Worm (Caenorhabditis elegans): ENCODE measurements around the gene hpo-33.

The hpo-33 gene

ce11 chrV:17089931-17090429, 47.6 kb downstream of the hpo-33 start, which contains the start of gene srh-237:
srh-237 (plus strand) TSS chrV:17090379.
- TF ChIP-seq med-1 (GFP tag; optimal IDR thresholded peaks at IDR 0.05; ENCODE audit: insufficient read depth): no peak

- TF ChIP-seq flt-1 (GFP tag; IDR thresholded peaks at IDR 0.05): no peak
- TF ChIP-seq T22C8.4 (GFP tag; IDR thresholded peaks at IDR 0.05): no peak
Observed at ce11 chrV:17092262-17092661, 49.9 kb downstream of the hpo-33 start, which contains the start of gene ZK218.1. ZK218.1 (plus strand) TSS chrV:17092562.

Data from whole organism, midembryonic.